Worm (Caenorhabditis elegans) whole organism, young adult: Measurements from ENCODE around the gene gst-2.

Experiments
- F23B12.7 ChIP-seq: sonication (generic microtip); optimal IDR thresholded peaks from 2 replicates; lab custom pipeline; 2017; ENCODE audit warnings: missing genetic modification characterization, mild to moderate bottlenecking, missing compliant biosample characterization, antibody characterized with exemption, moderate library complexity; ENCODE audit not compliant: insufficient read depth
- F33H1.4 ChIP-seq: fragments of 200-800 bp; sonication (Bioruptor generic); IDR thresholded peaks from 2 replicates; pipeline ENCODE4 v1.3.6; 2022; ENCODE audit warnings: missing genetic modification reagents, missing genetic modification characterization, missing compliant biosample characterization
- F52B5.7 ChIP-seq: sonication (generic microtip); optimal IDR thresholded peaks from 2 replicates; lab custom pipeline; 2016; ENCODE audit warnings: mild to moderate bottlenecking, missing genetic modification characterization, missing compliant biosample characterization
- Y95B8A.8 ChIP-seq: fragments of 200-800 bp; sonication (Bioruptor generic); IDR thresholded peaks from 2 replicates; pipeline ENCODE4 v1.3.6; 2022; ENCODE audit warnings: missing genetic modification reagents, missing genetic modification characterization, missing compliant biosample characterization
- attf-3 ChIP-seq: fragments of 200-800 bp; sonication (Bioruptor generic); conservative IDR thresholded peaks from 2 replicates; pipeline ENCODE4 v1.3.6; 2022; ENCODE audit warnings: missing genetic modification reagents, missing genetic modification characterization, missing compliant biosample characterization
- ccch-3 ChIP-seq: fragments of 200-800 bp; sonication (Bioruptor generic); optimal IDR thresholded peaks from 2 replicates; lab custom pipeline; 2018; ENCODE audit warnings: mild to moderate bottlenecking, missing genetic modification characterization, missing compliant biosample characterization
- die-1 ChIP-seq: sonication (generic microtip); optimal IDR thresholded peaks from 2 replicates; lab custom pipeline; 2016; ENCODE audit warnings: missing genotype, mild to moderate bottlenecking, missing genetic modification characterization, missing compliant biosample characterization
- egrh-3 ChIP-seq: fragments of 200-800 bp; sonication (Bioruptor generic); IDR thresholded peaks from 2 replicates; pipeline ENCODE4 v1.3.6; 2022; ENCODE audit warnings: missing genetic modification reagents, missing genetic modification characterization, missing compliant biosample characterization
- hmg-20 ChIP-seq: fragments of 200-800 bp; sonication (Bioruptor generic); IDR thresholded peaks from 2 replicates; pipeline ENCODE4 v1.3.6; 2022; ENCODE audit warnings: missing genetic modification reagents, missing genetic modification characterization, missing compliant biosample characterization
- hrde-1 ChIP-seq: sonication (generic microtip); optimal IDR thresholded peaks from 2 replicates; lab custom pipeline; 2016; ENCODE audit warnings: missing genetic modification characterization, mild to moderate bottlenecking, missing compliant biosample characterization, moderate library complexity, missing genotype, missing genetic modification reagents, borderline replicate concordance
- hsf-1 ChIP-seq: fragments of 200-800 bp; sonication (Bioruptor generic); IDR thresholded peaks from 2 replicates; pipeline ENCODE4 v1.3.6; 2022; ENCODE audit warnings: missing genetic modification reagents, missing genetic modification characterization, missing compliant biosample characterization
- let-526 ChIP-seq: fragments of 200-800 bp; sonication (Bioruptor generic); IDR thresholded peaks from 2 replicates; pipeline ENCODE4 v1.3.6; 2022; ENCODE audit warnings: missing genetic modification reagents, missing genetic modification characterization, missing compliant biosample characterization
- lin-26 ChIP-seq: fragments of 200-800 bp; sonication (Bioruptor generic); IDR thresholded peaks from 2 replicates; pipeline ENCODE4 v1.3.6; 2022; ENCODE audit warnings: missing genetic modification reagents, missing genetic modification characterization, missing compliant biosample characterization
- lin-40 ChIP-seq: sonication (generic microtip); optimal IDR thresholded peaks from 2 replicates; lab custom pipeline; 2016; ENCODE audit warnings: missing genetic modification characterization, mild to moderate bottlenecking, missing compliant biosample characterization, missing genotype, missing genetic modification reagents
- lsl-1 ChIP-seq: fragments of 200-800 bp; sonication (Bioruptor generic); optimal IDR thresholded peaks from 2 replicates; lab custom pipeline; 2018; ENCODE audit warnings: mild to moderate bottlenecking, missing genetic modification characterization, moderate library complexity, missing compliant biosample characterization
- lsy-27 ChIP-seq: sonication (generic microtip); optimal IDR thresholded peaks from 2 replicates; lab custom pipeline; 2017; ENCODE audit warnings: missing genetic modification characterization, mild to moderate bottlenecking, missing compliant biosample characterization, antibody characterized with exemption, missing genotype, borderline replicate concordance; ENCODE audit not compliant: insufficient read depth
- madf-6 ChIP-seq: fragments of 200-800 bp; sonication (Bioruptor generic); IDR thresholded peaks from 2 replicates; pipeline ENCODE4 v1.3.6; 2022; ENCODE audit warnings: missing genetic modification reagents, missing genetic modification characterization, missing compliant biosample characterization
- mcd-1 ChIP-seq: fragments of 200-800 bp; sonication (Bioruptor generic); IDR thresholded peaks from 2 replicates; pipeline ENCODE4 v1.3.6; 2022; ENCODE audit warnings: missing genetic modification reagents, missing genetic modification characterization, missing compliant biosample characterization
- nhr-179 ChIP-seq: sonication (generic microtip); optimal IDR thresholded peaks from 2 replicates; lab custom pipeline; 2016; ENCODE audit warnings: mild to moderate bottlenecking, missing genetic modification characterization, missing compliant biosample characterization
- sdz-38 ChIP-seq: sonication (generic microtip); optimal IDR thresholded peaks from 2 replicates; lab custom pipeline; 2016; ENCODE audit warnings: missing genotype, missing genetic modification characterization, missing compliant biosample characterization
- sea-2 ChIP-seq: fragments of 200-800 bp; sonication (Bioruptor generic); IDR thresholded peaks from 2 replicates; pipeline ENCODE4 v1.3.6; 2022; ENCODE audit warnings: missing genetic modification characterization, missing compliant biosample characterization
- snpc-1.1 ChIP-seq: sonication (generic microtip); optimal IDR thresholded peaks from 2 replicates; lab custom pipeline; 2017; ENCODE audit warnings: missing genetic modification characterization, mild to moderate bottlenecking, missing compliant biosample characterization, antibody characterized with exemption, moderate library complexity, missing genotype, missing genetic modification reagents; ENCODE audit not compliant: insufficient read depth
- snpc-3.4 ChIP-seq: sonication (generic microtip); optimal IDR thresholded peaks from 2 replicates; lab custom pipeline; 2017; ENCODE audit warnings: missing genetic modification characterization, mild to moderate bottlenecking, missing compliant biosample characterization, antibody characterized with exemption, moderate library complexity, missing genotype, missing genetic modification reagents
- snpc-4 ChIP-seq, 5 experiments: fragments of 150-350 bp in 1 of 5; sonication (generic microtip) in 4 of 5; optimal IDR thresholded peaks; 2 replicates each; lab custom pipeline; 2014 to 2018; ENCODE audit warnings: missing genetic modification characterization in 5 of 5, missing biosample characterization in 3 of 5, antibody characterized with exemption in 2 of 5, mild to moderate bottlenecking in 2 of 5, missing compliant biosample characterization in 2 of 5, missing genotype in 2 of 5, moderate library complexity in 2 of 5, missing genetic modification reagents in 1 of 5
- tbx-9 ChIP-seq: sonication (generic microtip); optimal IDR thresholded peaks from 2 replicates; lab custom pipeline; 2016; ENCODE audit warnings: borderline replicate concordance, missing genetic modification characterization, inconsistent platforms, missing compliant biosample characterization
- ztf-18 ChIP-seq: sonication (generic microtip); optimal IDR thresholded peaks from 2 replicates; lab custom pipeline; 2016; ENCODE audit warnings: missing genotype, mild to moderate bottlenecking, missing genetic modification characterization, missing compliant biosample characterization
- ztf-25 ChIP-seq: fragments of 200-800 bp; sonication (Bioruptor generic); IDR thresholded peaks from 2 replicates; pipeline ENCODE4 v1.3.6; 2022; ENCODE audit warnings: missing genetic modification reagents, missing genetic modification characterization, missing compliant biosample characterization
- ztf-3 ChIP-seq: fragments of 200-800 bp; sonication (Bioruptor generic); optimal IDR thresholded peaks from 2 replicates; lab custom pipeline; 2018; ENCODE audit warnings: mild to moderate bottlenecking, missing genetic modification characterization, missing compliant biosample characterization

The gst-2 gene

ce11 chrIV:10128446-10128845 is 13.4 kb downstream of the gst-2 start:
- TF ChIP-seq ztf-3 (no peak), let-526 (GFP tag; lab: Robert Waterston, UW) (no peak), lin-26 (GFP tag; lab: Robert Waterston, UW) (0 out of 2 replicates have a peak, but pooled peaks have one; percentile 53), sdz-38 (tag; lab: Kevin White, UChicago) (no peak), sea-2 (GFP tag; lab: Robert Waterston, UW) (no peak), lin-40 (no peak)

- TF ChIP-seq die-1 (tag; lab: Kevin White, UChicago), result no peak
- peak; percentile 31 for TF ChIP-seq hrde-1 (tag; lab: Kevin White, UChicago)
- TF ChIP-seq madf-6 (GFP tag; lab: Robert Waterston, UW), result 0 out of 2 replicates have a peak, but pooled peaks have one; percentile 16
Measured at ce11 chrIV:10126544-10126943, 15.3 kb downstream of the gst-2 start, which contains the start of gene ctf-18. ctf-18 (minus strand) TSS chrIV:10126644.

ce11 chrIV:10122205-10122604 is 19.7 kb downstream of the gst-2 start, which contains the start of gene irld-21:
irld-21 (minus strand) TSS chrIV:10122305.
- no peak for TF ChIP-seq let-526 (GFP tag; lab: Robert Waterston, UW)
- TF ChIP-seq hsf-1, result no peak
- TF ChIP-seq Y95B8A.8 (GFP tag; lab: Robert Waterston, UW), result no peak
- no peak for TF ChIP-seq ztf-25 (GFP tag; lab: Robert Waterston, UW)
- TF ChIP-seq mcd-1, result no peak
- TF ChIP-seq ztf-3, result no peak
- no peak for TF ChIP-seq F52B5.7 (tag; lab: Kevin White, UChicago)
- TF ChIP-seq hmg-20 (GFP tag; lab: Robert Waterston, UW), result no peak
- TF ChIP-seq, all 124 proteins: peak for 0

- TF ChIP-seq snpc-3.4 (tag; lab: Kevin White, UChicago) (peak; percentile 19), snpc-1.1 (tag; lab: Kevin White, UChicago) (peak; percentile 85), madf-6 (GFP tag; lab: Robert Waterston, UW) (0 out of 2 replicates have a peak, but pooled peaks have one; percentile 17), ccch-3 (GFP tag; lab: Kevin White, UChicago) (no peak), lsl-1 (GFP tag; lab: Kevin White, UChicago) (peak; percentile 17), ztf-18 (no peak), snpc-4 (GFP tag; optimal IDR thresholded peaks at IDR 0.05; lab: Kevin White, UChicago) (peak; percentile 72), snpc-4 (tag; optimal IDR thresholded peaks at IDR 0.05; lab: Kevin White, UChicago) (peak; percentile 53 to 91 (median 68)), nhr-179 (tag; lab: Kevin White, UChicago) (no peak)
Measured at ce11 chrIV:10116765-10117164, 25.1 kb downstream of the gst-2 start.

ce11 chrIV:10115142-10115541 is 26.7 kb downstream of the gst-2 start, which contains the start of gene C04G2.10:
C04G2.10 (plus strand) TSS chrIV:10115442.
- TF ChIP-seq F33H1.4 (GFP tag; lab: Robert Waterston, UW), result no peak
- no peak for TF ChIP-seq tbx-9 (tag; lab: Kevin White, UChicago)
- TF ChIP-seq attf-3, result no peak
- TF ChIP-seq lsy-27 (tag; lab: Kevin White, UChicago), result no peak
- TF ChIP-seq F23B12.7 (tag; lab: Kevin White, UChicago), result no peak
- no peak for TF ChIP-seq nhr-179 (tag; lab: Kevin White, UChicago)
- TF ChIP-seq egrh-3 (GFP tag; lab: Robert Waterston, UW), result no peak
- TF ChIP-seq, all 124 proteins: peak for 0
